Worm (Caenorhabditis elegans) whole organism, mixed stage, embryonic: ENCODE data around the gene gcn-2.

Experiments
- blmp-1 ChIP-seq: fragments of 150-350 bp; optimal IDR thresholded peaks from 2 replicates; lab custom pipeline; 2014; ENCODE audit warnings: missing biosample characterization, missing genetic modification characterization
- ceh-83 ChIP-seq: fragments of 200-800 bp; sonication (Bioruptor generic); optimal IDR thresholded peaks from 2 replicates; lab custom pipeline; 2018; ENCODE audit warnings: mild to moderate bottlenecking, missing genetic modification characterization, missing compliant biosample characterization
- elt-1 ChIP-seq: sonication (generic microtip); optimal IDR thresholded peaks from 2 replicates; lab custom pipeline; 2017; ENCODE audit warnings: missing genetic modification characterization, mild to moderate bottlenecking, missing compliant biosample characterization, antibody characterized with exemption, moderate library complexity, borderline replicate concordance; ENCODE audit not compliant: insufficient read depth
- unc-62 ChIP-seq: fragments of 150-350 bp; optimal IDR thresholded peaks from 2 replicates; lab custom pipeline; 2014; ENCODE audit warnings: missing biosample characterization, missing genetic modification reagents, missing genetic modification characterization

- no peak for TF ChIP-seq elt-1 (tag; lab: Kevin White, UChicago)
- TF ChIP-seq unc-62 (GFP tag; lab: Kevin White, UChicago): no peak
- no peak for TF ChIP-seq ceh-83 (GFP tag; lab: Kevin White, UChicago)
- no peak for TF ChIP-seq blmp-1 (tag; lab: Kevin White, UChicago)
These were observed 14.2 kb downstream of the gcn-2 start, which contains the start of gene col-86 for ce11 chrII:13098175-13098574.
